Worm (Caenorhabditis elegans): Measurements from ENCODE around the gene F47B8.8.

DNA sequence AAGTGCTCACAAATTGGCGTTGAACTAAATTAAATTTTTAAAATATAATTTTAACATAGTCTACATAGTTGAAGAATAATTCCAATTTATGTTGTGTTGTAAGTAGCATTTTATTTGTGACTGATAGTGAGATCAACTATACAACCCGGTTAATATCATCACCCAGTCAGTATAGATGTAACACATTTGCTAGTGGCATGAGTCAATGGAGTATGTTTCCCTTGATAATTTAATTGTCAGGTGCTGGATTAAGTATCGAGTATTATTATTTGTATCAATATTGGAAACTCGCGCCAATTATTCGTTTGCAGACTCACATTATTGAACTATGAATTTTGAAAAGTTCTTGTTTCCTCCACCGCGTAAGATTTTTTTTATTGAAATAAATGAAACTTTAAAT lies 3.4 kb downstream of the F47B8.8 start, which contains the start of gene srm-5:
- no peak for TF ChIP-seq lsy-2 (tag; optimal IDR thresholded peaks at IDR 0.05)
- TF ChIP-seq unc-62 (GFP tag; optimal IDR thresholded peaks at IDR 0.05) = no peak
- no peak for TF ChIP-seq elt-3 (tag; optimal IDR thresholded peaks at IDR 0.05)
- no peak for TF ChIP-seq ceh-43 (GFP tag; optimal IDR thresholded peaks at IDR 0.05)
- no peak for TF ChIP-seq ztf-11 (tag; optimal IDR thresholded peaks at IDR 0.05)
- TF ChIP-seq snpc-4 (tag; optimal IDR thresholded peaks at IDR 0.05) = no peak
- TF ChIP-seq lin-32 (GFP tag; optimal IDR thresholded peaks at IDR 0.05) = no peak
- no peak for TF ChIP-seq lin-13 (tag; optimal IDR thresholded peaks at IDR 0.05)
